Worm (Caenorhabditis elegans) whole organism, L3 larva: ENCODE data around the gene M02D8.3.

Experiments
- ceh-16 ChIP-seq: sonication (generic microtip); optimal IDR thresholded peaks from 2 replicates; lab custom pipeline; 2017; ENCODE audit warnings: missing biosample characterization, missing genetic modification characterization
- unc-62 ChIP-seq: fragments of 150-350 bp; sonication (generic microtip); optimal IDR thresholded peaks from 4 replicates; lab custom pipeline; 2014; ENCODE audit warnings: missing biosample characterization, missing genetic modification reagents, missing genetic modification characterization
- ztf-11 ChIP-seq: fragments of 150-350 bp; optimal IDR thresholded peaks from 2 replicates; lab custom pipeline; 2014; ENCODE audit warnings: missing biosample characterization, missing genetic modification characterization

DNA sequence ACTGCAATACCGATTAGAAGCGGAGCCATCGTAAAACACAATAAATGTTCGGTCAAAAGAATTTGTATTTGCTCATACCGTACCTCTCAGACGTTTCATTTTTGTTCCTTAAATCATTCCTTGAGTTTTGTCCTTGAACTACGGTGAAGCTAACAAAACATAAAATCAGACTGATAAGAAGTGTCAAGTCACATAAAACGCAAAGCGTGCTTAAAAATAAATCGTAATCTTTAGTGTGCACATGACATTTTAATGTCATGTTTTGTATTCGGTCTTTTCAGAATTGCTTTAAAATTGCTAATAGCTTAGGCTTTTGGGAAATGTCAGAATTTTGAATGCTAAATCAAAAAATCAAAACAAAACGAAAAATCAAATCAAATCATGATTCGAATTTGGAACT lies 24.2 kb downstream of the M02D8.3 start:
- no peak for TF ChIP-seq ceh-16 (tag; lab: Kevin White, UChicago)
- no peak for TF ChIP-seq ztf-11 (tag; lab: Kevin White, UChicago)
- no peak for TF ChIP-seq unc-62 (GFP tag; lab: Kevin White, UChicago)
